Worm (Caenorhabditis elegans): ENCODE data around the gene T26G10.3.
"Not testable (repeated sequence)": the region's sequence is repeated elsewhere in the genome, so short reads cannot be mapped to it uniquely, and the experiment has no call there.

Gene T26G10.3

DNA sequence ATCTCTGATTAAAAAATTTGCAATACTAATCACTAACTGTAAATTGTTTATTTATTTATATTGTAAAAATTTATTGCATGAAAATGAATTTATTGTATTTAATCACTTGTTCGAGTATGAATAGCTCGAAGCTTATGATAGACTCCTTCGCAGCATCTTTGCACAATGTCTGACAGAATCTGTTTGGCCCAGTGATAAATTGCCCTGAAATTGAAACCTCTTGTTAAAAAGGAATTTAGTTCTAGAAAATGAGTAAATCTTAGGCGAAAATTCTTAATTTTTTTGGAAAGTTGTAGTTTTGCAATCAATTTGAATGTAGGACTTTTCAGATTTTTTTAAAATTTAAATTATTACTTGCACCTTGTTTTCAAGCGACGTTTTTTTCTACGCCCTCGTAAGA lies 21.8 kb upstream of the T26G10.3 start:
- TF ChIP-seq him-1 (tag; optimal IDR thresholded peaks at IDR 0.05): no peak
- no peak for TF ChIP-seq W03F9.2 (tag; optimal IDR thresholded peaks at IDR 0.05)
- no peak for TF ChIP-seq dao-5 (tag; optimal IDR thresholded peaks at IDR 0.05)

DNA sequence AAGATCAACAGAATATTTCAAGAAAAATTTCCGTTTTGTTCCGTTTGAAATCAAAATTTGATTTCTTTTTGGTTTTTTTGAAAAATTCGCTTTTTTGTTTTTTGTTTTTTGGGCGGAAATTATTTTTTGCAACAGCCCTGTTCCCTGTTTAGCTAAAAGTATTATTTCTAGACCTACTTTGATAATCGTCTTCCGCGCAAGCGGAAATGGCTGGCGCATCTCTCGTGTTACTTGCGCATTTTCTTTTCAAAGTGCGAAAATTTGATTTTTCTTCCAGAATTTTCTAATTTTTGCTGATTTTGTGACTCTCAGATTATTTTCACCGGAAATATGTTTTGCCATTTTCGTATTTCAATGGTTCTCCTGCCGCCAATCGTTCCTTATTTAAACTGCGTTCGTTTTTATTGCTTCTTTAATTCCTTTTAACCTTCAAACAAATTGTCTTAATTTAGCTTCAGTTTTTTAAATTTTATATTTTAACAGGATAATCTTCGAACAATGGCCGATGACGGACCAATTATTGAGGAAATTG lies 20.4 kb upstream of the T26G10.3 start, which contains the start of gene cpar-1:
TSS of gene cpar-1 (plus strand) at position 482 of the 532 bp plus-strand sequence.
- TF ChIP-seq him-1 (tag; optimal IDR thresholded peaks at IDR 0.05) (no peak), W03F9.2 (tag; optimal IDR thresholded peaks at IDR 0.05) (no peak), dao-5 (tag; optimal IDR thresholded peaks at IDR 0.05) (no peak)

DNA sequence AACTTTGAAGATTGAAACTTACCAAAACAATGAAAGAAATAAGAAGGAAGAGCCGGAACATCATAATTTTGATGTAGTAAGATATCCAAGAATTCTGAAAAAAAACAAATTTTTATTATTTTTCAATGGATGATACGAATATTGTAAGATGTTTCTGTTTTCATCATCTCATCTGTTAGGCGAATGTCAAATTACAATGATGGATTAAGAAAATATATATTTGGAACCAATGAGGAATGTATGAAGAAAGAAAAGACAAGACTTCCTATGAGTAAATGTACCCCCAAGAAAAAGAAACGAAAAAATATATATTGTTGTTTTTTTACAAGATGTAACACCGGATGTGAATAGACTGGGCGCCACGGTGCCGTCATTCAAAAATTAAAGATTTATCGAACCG lies 13.1 kb upstream of the T26G10.3 start, which contains the start of gene T26G10.5:
TSS of gene T26G10.5 (minus strand) at position 101 of the 400 bp plus-strand sequence.
- no peak for TF ChIP-seq dao-5 (tag; optimal IDR thresholded peaks at IDR 0.05)
- TF ChIP-seq him-1 (tag; optimal IDR thresholded peaks at IDR 0.05): no peak
- no peak for TF ChIP-seq W03F9.2 (tag; optimal IDR thresholded peaks at IDR 0.05)

DNA sequence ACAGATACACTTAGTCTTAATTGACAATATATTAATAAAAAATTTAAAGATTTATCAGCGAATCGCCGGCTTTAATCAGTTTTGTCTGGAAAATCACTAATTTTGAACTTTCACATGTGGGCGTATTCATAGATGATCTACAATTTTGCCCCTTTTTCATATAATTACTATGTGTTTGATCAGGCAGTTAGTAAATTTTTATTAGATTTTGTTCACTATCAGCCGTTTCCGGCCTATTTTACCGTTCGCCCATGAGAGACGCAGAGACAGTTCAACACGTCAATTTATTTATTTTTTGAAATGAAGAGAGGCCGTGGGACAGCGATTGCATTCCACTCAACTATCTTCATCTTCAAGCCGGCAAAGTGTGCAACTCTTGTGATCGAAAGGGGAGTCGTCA lies 7.0 kb upstream of the T26G10.3 start, which contains the start of gene T26G10.4:
TSS of gene T26G10.4 (plus strand) at position 301 of the 400 bp plus-strand sequence.
- not testable (repeated sequence) for TF ChIP-seq W03F9.2, dao-5, him-1 (tag; optimal IDR thresholded peaks at IDR 0.05)

DNA sequence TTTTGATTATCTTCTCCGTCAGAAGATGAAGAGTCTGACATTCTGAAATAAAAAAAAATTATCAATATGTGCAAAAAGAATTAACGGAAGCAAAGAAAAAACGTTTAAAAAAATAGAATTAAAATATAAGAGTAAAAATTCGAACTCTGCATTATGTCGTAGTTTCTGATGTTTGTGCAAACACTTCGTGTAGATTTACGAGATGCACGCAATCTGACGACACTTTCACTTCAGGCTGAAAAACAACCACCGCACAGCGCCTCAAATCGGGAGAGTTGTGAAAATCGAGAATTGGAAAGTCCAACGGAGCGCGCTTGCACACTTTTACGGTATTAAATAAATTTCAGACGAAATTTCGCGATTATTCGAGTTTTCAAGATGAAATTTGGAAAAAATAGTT lies 6.6 kb downstream of the T26G10.3 start, which contains the start of gene T26G10.1:
TSS of gene T26G10.1 (minus strand) at position 42 of the 400 bp plus-strand sequence.
- no peak for TF ChIP-seq dao-5 (tag; optimal IDR thresholded peaks at IDR 0.05)
- peak; percentile 44 for TF ChIP-seq W03F9.2 (tag; optimal IDR thresholded peaks at IDR 0.05)
- no peak for TF ChIP-seq him-1 (tag; optimal IDR thresholded peaks at IDR 0.05)

DNA sequence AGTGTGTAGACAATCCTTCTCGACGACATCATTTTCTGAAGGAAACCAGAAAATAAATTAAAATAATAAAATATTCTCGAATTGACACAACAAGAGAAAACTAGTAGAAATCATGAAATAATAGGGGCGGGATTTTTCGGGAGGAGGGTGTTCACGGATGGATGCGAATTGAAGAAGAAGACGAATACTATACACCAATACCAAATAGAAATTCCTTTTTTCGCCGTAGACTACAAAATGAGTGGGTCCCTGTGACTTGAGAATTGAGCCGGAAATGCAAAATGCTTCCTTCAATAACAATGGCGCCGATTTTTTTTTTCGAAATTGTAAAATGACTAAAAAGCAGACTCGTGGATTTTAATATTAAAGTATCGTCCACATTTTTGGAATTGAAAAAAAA lies 12.2 kb downstream of the T26G10.3 start, which contains the start of gene nlp-48:
TSS of gene nlp-48 (minus strand) at position 101 of the 400 bp plus-strand sequence.
- no peak for TF ChIP-seq W03F9.2 (tag; optimal IDR thresholded peaks at IDR 0.05)
- TF ChIP-seq dao-5 (tag; optimal IDR thresholded peaks at IDR 0.05): no peak
- TF ChIP-seq him-1 (tag; optimal IDR thresholded peaks at IDR 0.05): no peak

DNA sequence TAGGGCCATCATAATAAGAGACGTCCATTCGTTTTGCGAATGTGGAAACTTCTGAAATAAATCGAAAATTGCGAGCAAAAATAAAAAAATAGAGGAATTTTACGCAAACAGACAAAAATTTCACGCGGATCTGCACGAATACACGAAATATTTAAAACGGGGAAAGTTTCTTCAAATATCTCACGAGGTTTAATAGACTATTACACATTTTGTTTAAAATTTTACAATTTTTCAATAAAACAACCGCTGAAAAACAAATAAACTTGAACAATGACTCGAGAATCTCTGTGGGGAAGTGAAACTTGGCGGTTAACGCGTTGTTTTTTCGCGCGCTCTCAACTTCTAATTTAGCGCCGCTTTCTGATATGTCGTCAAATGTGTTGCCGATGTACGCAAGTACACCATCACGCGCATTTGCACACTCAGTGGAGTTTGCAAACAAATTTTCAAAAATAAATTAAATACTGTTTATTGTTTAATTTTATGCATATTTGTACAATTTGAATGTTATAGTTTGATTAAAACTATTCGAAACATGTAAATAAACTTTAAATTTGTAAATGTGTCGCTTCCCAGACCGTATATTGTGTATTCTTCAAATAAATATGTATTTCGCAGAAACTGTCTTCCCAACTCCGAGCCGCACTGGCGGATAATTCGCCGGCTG lies 20.0 kb downstream of the T26G10.3 start, which contains the start of the genes gpr-2 and rgr-1:
TSS of gene gpr-2 (minus strand) at position 51 of the 667 bp plus-strand sequence.
TSS of gene rgr-1 (plus strand) at position 617 of the 667 bp plus-strand sequence.
- TF ChIP-seq dao-5 (tag; optimal IDR thresholded peaks at IDR 0.05) (no peak), W03F9.2 (tag; optimal IDR thresholded peaks at IDR 0.05) (no peak)

DNA sequence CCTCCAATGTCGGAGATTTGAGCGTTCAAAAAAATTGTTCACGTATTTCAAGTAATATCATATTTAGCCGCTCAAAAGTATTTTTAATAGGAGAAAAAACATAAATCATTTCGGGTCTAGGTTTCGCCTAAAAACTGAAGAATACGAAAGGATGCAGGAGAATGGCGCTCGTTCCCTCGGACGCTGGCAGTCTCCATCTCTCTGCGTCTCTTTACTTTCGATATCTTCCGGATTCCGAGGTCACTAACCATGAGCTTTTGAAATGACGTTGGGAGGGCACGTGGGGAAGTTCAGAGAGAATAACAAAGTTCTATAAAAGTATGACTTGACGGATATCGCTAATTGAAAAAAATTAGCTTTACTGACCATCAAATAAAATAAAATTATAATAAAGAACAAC lies 22.3 kb downstream of the T26G10.3 start:
- TF ChIP-seq W03F9.2 (tag; optimal IDR thresholded peaks at IDR 0.05): no peak
- TF ChIP-seq dao-5 (tag; optimal IDR thresholded peaks at IDR 0.05): no peak
- TF ChIP-seq him-1 (tag; optimal IDR thresholded peaks at IDR 0.05): no peak

DNA sequence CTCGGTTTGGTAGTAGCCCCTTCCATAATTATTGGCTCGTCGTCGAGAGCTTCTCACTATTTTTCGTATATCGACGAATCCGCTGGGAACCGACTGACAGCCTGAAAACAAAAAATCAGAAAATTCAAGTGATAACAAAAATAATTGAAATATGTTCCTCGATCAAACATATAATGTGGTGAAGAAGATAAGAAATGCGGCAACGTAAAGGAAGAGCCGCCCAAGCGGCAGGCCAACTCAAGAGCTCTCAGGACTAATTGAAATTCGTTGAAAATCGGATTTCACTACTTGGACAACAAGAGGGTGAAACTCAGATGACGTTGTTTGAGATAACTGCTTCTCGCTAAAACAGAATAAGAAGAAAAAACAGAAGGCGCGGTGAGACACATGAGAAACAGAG lies 23.2 kb downstream of the T26G10.3 start, which contains the start of gene slc-17.2:
TSS of gene slc-17.2 (minus strand) at position 101 of the 400 bp plus-strand sequence.
- no peak for TF ChIP-seq him-1 (tag; optimal IDR thresholded peaks at IDR 0.05)
- no peak for TF ChIP-seq W03F9.2 (tag; optimal IDR thresholded peaks at IDR 0.05)
- no peak for TF ChIP-seq dao-5 (tag; optimal IDR thresholded peaks at IDR 0.05)

DNA sequence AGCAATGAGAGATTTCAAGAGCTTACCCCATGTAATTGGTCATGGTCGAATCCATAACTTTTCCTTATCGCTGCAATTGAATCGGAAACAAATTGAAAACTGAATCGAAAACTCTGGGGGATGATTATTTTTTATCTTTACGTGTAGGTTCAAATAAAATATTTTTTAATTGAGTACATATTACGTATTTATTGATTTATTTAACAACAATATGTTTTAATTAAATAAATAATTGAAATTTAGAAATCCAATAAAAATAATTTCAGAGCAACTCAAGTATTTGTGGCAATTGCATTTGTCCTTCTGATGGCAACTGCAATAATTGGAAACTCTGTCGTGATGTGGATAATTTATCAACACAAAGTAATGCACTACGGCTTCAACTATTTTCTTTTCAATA lies 27.7 kb downstream of the T26G10.3 start, which contains the start of gene C38C10.3:
TSS of gene C38C10.3 (minus strand) at position 101 of the 400 bp plus-strand sequence.
- TF ChIP-seq W03F9.2 (tag; optimal IDR thresholded peaks at IDR 0.05) (no peak), him-1 (tag; optimal IDR thresholded peaks at IDR 0.05) (no peak), dao-5 (tag; optimal IDR thresholded peaks at IDR 0.05) (no peak)

DNA sequence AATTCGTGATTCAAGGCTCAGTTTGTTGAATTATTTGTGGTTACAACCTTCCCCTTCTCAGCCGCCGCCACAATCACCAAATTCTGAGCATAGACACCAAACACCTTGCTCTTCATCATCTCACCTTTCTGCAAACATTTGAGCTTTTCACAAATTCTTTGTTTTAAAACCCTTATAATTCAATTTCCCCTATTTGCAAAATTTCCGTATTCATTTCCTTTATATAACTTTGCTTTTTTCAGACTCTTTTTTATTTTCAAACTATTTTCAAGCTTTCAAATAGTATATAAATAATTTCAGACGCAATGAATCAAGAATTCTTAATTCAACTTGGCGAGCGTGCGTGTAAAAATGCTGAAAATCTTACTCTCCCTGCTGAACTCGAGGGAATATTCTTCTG lies 29.7 kb downstream of the T26G10.3 start, which contains the start of gene tkr-1:
TSS of gene tkr-1 (plus strand) at position 301 of the 400 bp plus-strand sequence.
- TF ChIP-seq him-1 (tag; optimal IDR thresholded peaks at IDR 0.05) (no peak), W03F9.2 (tag; optimal IDR thresholded peaks at IDR 0.05) (no peak), dao-5 (tag; optimal IDR thresholded peaks at IDR 0.05) (no peak)

DNA sequence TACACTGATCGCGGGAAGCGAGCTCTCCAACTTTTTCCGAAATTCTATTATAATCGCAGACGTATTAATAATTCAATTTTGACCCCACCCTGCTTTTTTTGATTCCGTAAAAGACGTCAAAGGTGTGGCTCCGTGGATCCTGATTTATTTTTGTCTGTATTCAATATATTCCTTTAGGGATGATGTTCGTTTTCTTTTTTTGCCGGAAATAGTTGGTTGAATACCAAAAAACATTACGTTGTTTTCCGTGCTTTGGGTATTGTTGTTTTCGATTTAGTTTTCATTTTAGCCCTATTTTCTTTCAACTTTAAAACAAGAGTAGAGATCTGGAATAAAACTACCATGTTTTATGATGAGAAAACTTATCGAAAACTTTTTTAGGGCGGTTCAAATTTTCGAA lies 36.5 kb downstream of the T26G10.3 start:
- TF ChIP-seq dao-5 (tag; optimal IDR thresholded peaks at IDR 0.05) (no peak), him-1 (tag; optimal IDR thresholded peaks at IDR 0.05) (no peak), W03F9.2 (tag; optimal IDR thresholded peaks at IDR 0.05) (no peak)

DNA sequence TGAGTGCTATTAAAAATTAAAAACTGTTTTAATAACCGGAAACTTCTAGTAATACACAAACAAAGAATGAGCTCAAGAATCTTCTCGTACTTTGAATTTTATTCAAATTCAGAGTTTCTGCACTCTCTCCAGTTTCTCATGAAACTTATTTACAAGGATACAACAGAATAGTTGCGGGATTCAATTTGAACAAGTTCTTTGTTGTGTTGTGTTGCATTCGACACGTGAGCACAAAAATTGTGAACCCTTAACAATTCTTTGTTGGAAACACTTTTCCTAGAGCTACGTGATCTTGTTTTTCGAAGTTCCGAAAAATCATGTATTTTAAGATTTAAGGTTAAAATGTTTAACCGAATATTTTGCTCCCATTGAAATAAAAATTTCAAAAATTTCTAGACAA lies 39.5 kb downstream of the T26G10.3 start:
- TF ChIP-seq him-1 (tag; optimal IDR thresholded peaks at IDR 0.05): no peak
- no peak for TF ChIP-seq dao-5 (tag; optimal IDR thresholded peaks at IDR 0.05)
- TF ChIP-seq W03F9.2 (tag; optimal IDR thresholded peaks at IDR 0.05): no peak

DNA sequence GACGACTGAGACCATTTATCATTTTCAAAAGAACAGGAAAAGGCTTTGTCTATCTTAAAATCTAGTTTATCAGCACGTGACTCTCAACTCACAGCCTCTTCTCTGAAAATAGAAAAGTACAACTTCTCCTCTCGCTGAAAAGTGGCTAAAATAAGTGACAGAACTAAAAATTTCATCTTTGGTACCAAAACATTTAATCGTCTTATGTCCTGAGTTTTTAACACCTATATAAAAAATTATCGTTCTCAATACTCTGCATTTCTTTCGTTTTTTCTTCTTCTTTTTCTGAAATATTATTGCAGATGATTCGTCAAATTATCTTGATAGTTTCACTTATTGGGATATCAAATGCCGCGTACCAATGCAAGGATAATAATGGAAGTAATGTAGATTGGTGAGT lies 46.3 kb downstream of the T26G10.3 start, which contains the start of gene crn-6:
TSS of gene crn-6 (plus strand) at position 301 of the 400 bp plus-strand sequence.
- TF ChIP-seq W03F9.2 (tag; optimal IDR thresholded peaks at IDR 0.05) (no peak), him-1 (tag; optimal IDR thresholded peaks at IDR 0.05) (no peak), dao-5 (tag; optimal IDR thresholded peaks at IDR 0.05) (no peak)
